Fruit fly (Drosophila melanogaster): ENCODE results near the gene CG15046.

CG15046 gene

DNA sequence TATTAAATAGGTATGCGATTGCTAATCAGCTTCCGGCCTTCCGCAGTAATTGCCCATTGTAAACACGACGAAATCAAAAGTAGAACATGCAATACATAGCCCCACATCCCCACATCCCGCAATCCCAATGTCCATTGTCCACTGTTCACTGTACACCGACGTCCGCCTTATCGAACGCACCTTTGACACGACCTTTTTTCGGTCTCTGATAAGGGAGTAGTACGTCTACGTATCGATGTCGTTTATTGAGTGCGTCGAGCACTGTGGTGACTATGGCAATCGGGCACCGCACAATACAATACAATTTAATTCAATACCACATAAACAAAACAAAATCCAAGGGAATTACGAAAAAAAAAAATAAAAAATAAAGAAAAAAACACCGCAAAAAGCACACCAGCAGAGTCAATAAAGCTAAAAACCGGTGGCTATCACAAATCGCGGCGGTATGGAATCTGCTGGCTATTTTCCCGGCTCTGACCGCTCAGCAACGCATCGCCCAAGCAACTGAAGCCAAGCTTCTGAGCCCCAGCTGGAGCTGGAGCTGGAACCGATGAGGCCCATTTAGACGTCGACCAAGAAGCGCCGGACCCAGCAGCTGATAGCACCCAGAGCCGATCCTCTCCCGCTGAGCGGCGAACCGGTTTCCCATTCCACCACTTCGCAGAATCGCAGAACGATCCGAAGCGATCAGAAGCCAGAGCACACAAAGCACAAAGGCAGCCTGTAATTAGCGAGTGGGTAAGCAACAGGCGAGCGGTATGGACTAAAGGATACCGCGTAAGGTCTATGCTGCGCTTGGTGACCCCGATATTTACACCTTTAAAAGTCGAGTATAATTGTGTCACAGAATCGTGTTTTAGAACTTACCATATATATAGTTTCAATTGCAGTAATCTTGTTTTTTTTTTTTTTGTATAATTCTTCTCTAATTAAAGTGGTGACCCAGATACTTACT lies 5.9 kb downstream of the CG15046 start, which contains the start of gene Hayan:
Gene Hayan (minus strand): TSS at position 512 of the 958 bp plus-strand sequence.
- TF ChIP-seq eg (GFP tag; IDR thresholded peaks at IDR 0.05) (peak; percentile 41; the same call in 1 of the 3 replicates), Gug (GFP tag; IDR thresholded peaks at IDR 0.05) (no peak), CG3919 (GFP tag; optimal IDR thresholded peaks at IDR 0.05) (no peak), CG8319 (GFP tag; optimal IDR thresholded peaks at IDR 0.05) (peak; percentile 44), topi (GFP tag; optimal IDR thresholded peaks at IDR 0.05) (peak; percentile 18), Eip78C (GFP tag) (peak; percentile 64), CG6792 (GFP tag; optimal IDR thresholded peaks at IDR 0.05) (peak; percentile 6), pdm3 (GFP tag; optimal IDR thresholded peaks at IDR 0.05) (peak; percentile 38), CG1621 (tag; optimal IDR thresholded peaks at IDR 0.05) (peak; percentile 93), CG11762 (GFP tag; optimal IDR thresholded peaks at IDR 0.05; ENCODE audit: insufficient read depth) (no peak), CG10669 (GFP tag; optimal IDR thresholded peaks at IDR 0.05) (peak; percentile 16), Hr38 (GFP tag; optimal IDR thresholded peaks at IDR 0.05) (no peak), cyc (GFP tag; optimal IDR thresholded peaks at IDR 0.05) (no peak), salr (GFP tag; optimal IDR thresholded peaks at IDR 0.05) (no peak), CG8119 (GFP tag; IDR thresholded peaks at IDR 0.05) (peak; percentile 41; the same call in 1 of the 3 replicates), CG7368 (GFP tag; optimal IDR thresholded peaks at IDR 0.05) (no peak), net (GFP tag; optimal IDR thresholded peaks at IDR 0.05) (peak; percentile 44), Hr4 (GFP tag; optimal IDR thresholded peaks at IDR 0.05) (no peak), Sox102F (GFP tag; optimal IDR thresholded peaks at IDR 0.05) (peak; percentile 46), svp (GFP tag) (peak; percentile 99), achi (GFP tag; optimal IDR thresholded peaks at IDR 0.05) (no peak), CG3032 (tag; optimal IDR thresholded peaks at IDR 0.05) (peak; percentile 20), CG6163 (GFP tag; IDR thresholded peaks at IDR 0.05) (peak; percentile 63; the same call in 2 of the 3 replicates), CG32006 (GFP tag; optimal IDR thresholded peaks at IDR 0.05) (no peak), dsx (GFP tag; optimal IDR thresholded peaks at IDR 0.05; ENCODE audit: poor library complexity, severe bottlenecking) (peak; percentile 14), Ets21C (GFP tag; optimal IDR thresholded peaks at IDR 0.05) (no peak), fd59A (GFP tag; optimal IDR thresholded peaks at IDR 0.05) (no peak), Eip93F (GFP tag; optimal IDR thresholded peaks at IDR 0.05) (no peak), CG31627 (GFP tag; optimal IDR thresholded peaks at IDR 0.05) (no peak), CG15336 (GFP tag; IDR thresholded peaks at IDR 0.05) (peak; percentile 33; the same call in 1 of the 2 replicates), fd85E (GFP tag; optimal IDR thresholded peaks at IDR 0.05) (no peak), vri (GFP tag; optimal IDR thresholded peaks at IDR 0.05) (peak; percentile 53), ss (GFP tag; optimal IDR thresholded peaks at IDR 0.05) (peak; percentile 56 to 75), CG9139 (GFP tag; optimal IDR thresholded peaks at IDR 0.05) (peak; percentile 77), Hr39 (GFP tag; optimal IDR thresholded peaks at IDR 0.05) (no peak), Eip75B (GFP tag; optimal IDR thresholded peaks at IDR 0.05) (peak; percentile 27), Met (GFP tag; optimal IDR thresholded peaks at IDR 0.05) (no peak), dac (GFP tag; optimal IDR thresholded peaks at IDR 0.05) (no peak), CG34406 (GFP tag; optimal IDR thresholded peaks at IDR 0.05) (peak; percentile 17), Smox (GFP tag; optimal IDR thresholded peaks at IDR 0.05) (peak; percentile 17), esn (GFP tag; optimal IDR thresholded peaks at IDR 0.05) (peak; percentile 21), Sox14 (GFP tag; optimal IDR thresholded peaks at IDR 0.05) (peak; percentile 23), CG16779 (tag; optimal IDR thresholded peaks at IDR 0.05) (peak; percentile 63), Lpt (GFP tag; optimal IDR thresholded peaks at IDR 0.05) (peak; percentile 50), Blimp-1 (GFP tag; optimal IDR thresholded peaks at IDR 0.05) (no peak), CG6276 (GFP tag; optimal IDR thresholded peaks at IDR 0.05) (peak; percentile 51), lz (GFP tag; optimal IDR thresholded peaks at IDR 0.05) (no peak), Ets96B (tag; optimal IDR thresholded peaks at IDR 0.05) (peak; percentile 24), spab (GFP tag; optimal IDR thresholded peaks at IDR 0.05) (peak; percentile 29), OdsH (GFP tag; optimal IDR thresholded peaks at IDR 0.05) (peak; percentile 6)
